Fruit fly (Drosophila melanogaster) S2 (cell line): Measurements from ENCODE around the gene Rab6.

Experiments used
- CG8478 ChIP-seq: fragments of >200 bp; optimal IDR thresholded peaks from 2 replicates; lab custom pipeline; 2018
- CTCF ChIP-seq, 2 experiments: fragments of >200 bp; optimal IDR thresholded peaks; 2 replicates each; lab custom pipeline; 2018

Gene Rab6

dm6 chr2L:12108779-12109564 lies at the start of gene Rab6, which contains the start of gene Phae1:
Gene Rab6, minus strand, starts transcription at chr2L:12109116.
Gene Phae1, plus strand, starts transcription at chr2L:12109417.
- TF ChIP-seq CTCF (optimal IDR thresholded peaks at IDR 0.05; lab: Kevin White, UChicago) (peak in 1 of 2 experiments; percentile 4), CG8478 (lab: Kevin White, UChicago) (no peak)

- TF ChIP-seq CTCF (optimal IDR thresholded peaks at IDR 0.05; lab: Kevin White, UChicago) (no peak), CG8478 (lab: Kevin White, UChicago) (no peak)
Measured at dm6 chr2L:12142439-12142838, 33.5 kb upstream of the Rab6 start, which contains the start of gene CG31760. Gene CG31760, plus strand, starts transcription at chr2L:12142780.

- TF ChIP-seq CTCF (optimal IDR thresholded peaks at IDR 0.05; lab: Kevin White, UChicago) (no peak), CG8478 (lab: Kevin White, UChicago) (no peak)
Measured at dm6 chr2L:12137708-12138107, 28.8 kb upstream of the Rab6 start, which contains the start of gene Gr33a. Gene Gr33a, plus strand, starts transcription at chr2L:12138008.

dm6 chr2L:12134125-12134378 lies 25.1 kb upstream of the Rab6 start:
- TF ChIP-seq CG8478 (lab: Kevin White, UChicago) (no peak), CTCF (optimal IDR thresholded peaks at IDR 0.05; lab: Kevin White, UChicago) (no peak)

dm6 chr2L:12133275-12134124 lies 24.6 kb upstream of the Rab6 start, which contains the start of gene rho-6:
Gene rho-6, minus strand, starts transcription at chr2L:12133411.
- TF ChIP-seq CG8478 (lab: Kevin White, UChicago) (no peak), CTCF (optimal IDR thresholded peaks at IDR 0.05; lab: Kevin White, UChicago) (no peak)

- TF ChIP-seq CTCF (optimal IDR thresholded peaks at IDR 0.05; lab: Kevin White, UChicago) (no peak), CG8478 (lab: Kevin White, UChicago) (no peak)
Measured at dm6 chr2L:12120000-12120399, 11.1 kb upstream of the Rab6 start.

- TF ChIP-seq CTCF (optimal IDR thresholded peaks at IDR 0.05; lab: Kevin White, UChicago) (no peak), CG8478 (lab: Kevin White, UChicago) (no peak)
Measured at dm6 chr2L:12115809-12116208, 6.9 kb upstream of the Rab6 start.

dm6 chr2L:12114159-12114558 lies 5.2 kb upstream of the Rab6 start, which contains the start of gene CG17211:
Gene CG17211, plus strand, starts transcription at chr2L:12114360.
- TF ChIP-seq CTCF (optimal IDR thresholded peaks at IDR 0.05; lab: Kevin White, UChicago) (no peak), CG8478 (lab: Kevin White, UChicago) (no peak)

- TF ChIP-seq CTCF (optimal IDR thresholded peaks at IDR 0.05; lab: Kevin White, UChicago) (no peak), CG8478 (lab: Kevin White, UChicago) (no peak)
Measured at dm6 chr2L:12112943-12113557, 4.1 kb upstream of the Rab6 start.

dm6 chr2L:12110810-12111209 lies 1.9 kb upstream of the Rab6 start, which contains the start of gene Phae2:
Gene Phae2, plus strand, starts transcription at chr2L:12111110.
- no peak for TF ChIP-seq CG8478 (lab: Kevin White, UChicago)
- TF ChIP-seq CTCF (optimal IDR thresholded peaks at IDR 0.05; lab: Kevin White, UChicago), result no peak

dm6 chr2L:12107087-12107486 lies 1.8 kb downstream of the Rab6 start:
- TF ChIP-seq CTCF (optimal IDR thresholded peaks at IDR 0.05; lab: Kevin White, UChicago) (no peak), CG8478 (lab: Kevin White, UChicago) (no peak)

dm6 chr2L:12103231-12104210 lies 5.4 kb downstream of the Rab6 start, which contains the start of the genes Patsas and ThrRS:
Gene Patsas, minus strand, starts transcription at chr2L:12103285.
Gene ThrRS, plus strand, starts transcription at chr2L:12103751.
- TF ChIP-seq CTCF (optimal IDR thresholded peaks at IDR 0.05; lab: Kevin White, UChicago) (peak in 1 of 2 experiments; percentile 10), CG8478 (lab: Kevin White, UChicago) (no peak)

dm6 chr2L:12097698-12098097 lies 11.2 kb downstream of the Rab6 start, which contains the start of gene Ced-12:
Gene Ced-12, plus strand, starts transcription at chr2L:12097838.
- TF ChIP-seq CG8478 (lab: Kevin White, UChicago) (no peak), CTCF (optimal IDR thresholded peaks at IDR 0.05; lab: Kevin White, UChicago) (no peak)
